Worm (Caenorhabditis elegans): ENCODE data around the gene ssq-1.

DNA sequence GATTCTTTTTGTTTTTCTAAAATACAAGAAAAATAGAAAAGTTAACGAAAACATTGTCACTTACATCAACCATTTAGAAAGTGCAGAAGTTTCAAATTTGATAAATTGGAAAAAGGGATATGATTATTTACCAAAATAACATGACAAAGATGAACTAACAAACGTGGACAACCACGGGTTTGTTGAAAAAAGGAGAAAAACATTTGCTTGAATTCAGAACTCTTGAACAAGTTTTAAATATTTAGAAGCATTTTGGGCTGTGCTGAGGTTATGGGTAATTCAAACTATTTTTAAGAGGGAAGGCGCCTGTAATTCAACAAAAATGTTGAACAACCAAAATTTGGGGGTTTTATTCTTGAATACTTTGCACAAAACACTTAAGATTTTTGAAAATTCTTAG lies 37.5 kb downstream of the ssq-1 start, which contains the start of gene ttbk-3:
- TF ChIP-seq attf-3 (GFP tag; conservative IDR thresholded peaks at IDR 0.05) (no peak), fkh-3 (tag; optimal IDR thresholded peaks at IDR 0.05) (no peak), ceh-79 (tag; optimal IDR thresholded peaks at IDR 0.05) (no peak), attf-5 (GFP tag; optimal IDR thresholded peaks at IDR 0.05) (no peak), him-1 (tag; optimal IDR thresholded peaks at IDR 0.05) (no peak), rcor-1 (GFP tag; IDR thresholded peaks at IDR 0.05) (no peak), K11D2.4 (GFP tag; IDR thresholded peaks at IDR 0.05) (no peak), nhr-90 (tag; optimal IDR thresholded peaks at IDR 0.05) (no peak), mes-4 (tag; optimal IDR thresholded peaks at IDR 0.05) (no peak), pha-4 (tag; optimal IDR thresholded peaks at IDR 0.05) (no peak)

All from whole organism, young adult.